Worm (Caenorhabditis elegans): Measurements from ENCODE around the gene tofu-6.
A peak's percentile ranks its signal among the peaks of the same experiment; 100 is the strongest.

DNA sequence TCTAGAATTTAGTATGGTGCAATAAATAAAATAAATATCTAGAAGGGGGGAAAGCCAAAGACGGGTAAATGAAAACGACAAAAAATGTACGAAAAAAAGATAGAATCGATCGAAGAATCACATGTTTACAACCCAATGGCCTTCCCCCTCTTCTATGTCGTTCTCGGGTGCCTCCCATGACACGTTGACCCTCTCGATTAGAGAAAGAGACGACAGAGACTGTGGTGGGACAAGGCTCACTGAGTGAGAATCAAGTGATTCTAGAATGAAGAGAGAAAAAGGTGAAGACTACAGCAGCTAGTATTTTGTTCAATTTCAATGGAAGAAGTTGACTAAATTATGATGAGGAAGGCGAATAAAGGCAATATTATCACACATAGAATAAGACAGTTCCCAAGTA, 5.0 kb downstream of the tofu-6 start:
- peak; percentile 36 for TF ChIP-seq ztf-4 (tag; optimal IDR thresholded peaks at IDR 0.05)
- no peak for TF ChIP-seq ets-5 (GFP tag; IDR thresholded peaks at IDR 0.05)

Data from whole organism, L1 larva.